Fruit fly (Drosophila melanogaster): ENCODE measurements around the gene CG5181.

dm6 chr2L:7436492-7437324, 27.1 kb upstream of the CG5181 start:
- TF ChIP-seq CG8478 (optimal IDR thresholded peaks at IDR 0.05) (no peak), CTCF (optimal IDR thresholded peaks at IDR 0.05) (no peak)

All from S2 (cell line).